Worm (Caenorhabditis elegans) whole organism, L4 larva: ENCODE measurements around the gene sftd-3.

Source experiments
- F37D6.2 ChIP-seq: sonication (generic microtip); optimal IDR thresholded peaks from 2 replicates; lab custom pipeline; 2016; ENCODE audit warnings: mild to moderate bottlenecking, missing genetic modification characterization, missing compliant biosample characterization
- Y105C5A.15 ChIP-seq: fragments of 200-800 bp; sonication (Bioruptor generic); IDR thresholded peaks from 2 replicates; pipeline ENCODE4 v1.3.6; 2022; ENCODE audit warnings: missing genetic modification characterization, missing compliant biosample characterization
- aha-1 ChIP-seq: fragments of 150-350 bp; peaks from one replicate; lab custom pipeline; 2014; ENCODE audit warnings: missing biosample characterization, missing genetic modification characterization
- ceh-44 ChIP-seq: fragments of 200-800 bp; sonication (Bioruptor generic); IDR thresholded peaks from 2 replicates; pipeline ENCODE4 v1.3.6; 2022; ENCODE audit warnings: missing genetic modification reagents, missing genetic modification characterization, missing compliant biosample characterization
- ceh-62 ChIP-seq: sonication (generic microtip); optimal IDR thresholded peaks from 2 replicates; lab custom pipeline; 2017; ENCODE audit warnings: missing biosample characterization, missing genetic modification characterization
- ces-1 ChIP-seq: fragments of 150-350 bp; sonication (generic microtip); optimal IDR thresholded peaks from 4 replicates; lab custom pipeline; 2014; ENCODE audit warnings: missing biosample characterization, missing genetic modification reagents, missing genetic modification characterization
- ctbp-1 ChIP-seq: fragments of 200-800 bp; sonication (Bioruptor generic); IDR thresholded peaks from 2 replicates; pipeline ENCODE4 v1.3.6; 2022; ENCODE audit warnings: missing genetic modification reagents, missing genetic modification characterization, missing compliant biosample characterization
- daf-16 ChIP-seq, 3 experiments: sonication (generic microtip); optimal IDR thresholded peaks; 2 replicates each; lab custom pipeline; 2016 to 2017; ENCODE audit warnings: missing genetic modification characterization in 3 of 3, missing genetic modification reagents in 3 of 3, mild to moderate bottlenecking in 2 of 3, missing compliant biosample characterization in 2 of 3, missing biosample characterization in 1 of 3, moderate library complexity in 1 of 3
- daf-19 ChIP-seq: fragments of 200-800 bp; sonication (Bioruptor generic); conservative IDR thresholded peaks from 2 replicates; pipeline ENCODE4 v1.3.6; 2022; ENCODE audit warnings: missing genetic modification characterization, missing compliant biosample characterization
- daf-8 ChIP-seq: fragments of 200-800 bp; sonication (Bioruptor generic); IDR thresholded peaks from 2 replicates; pipeline ENCODE4 v1.3.6; 2022; ENCODE audit warnings: missing genetic modification characterization, missing compliant biosample characterization
- dmd-9 ChIP-seq: fragments of 200-800 bp; sonication (Bioruptor generic); IDR thresholded peaks from 2 replicates; pipeline ENCODE4 v1.3.6; 2022; ENCODE audit warnings: missing genetic modification reagents, missing genetic modification characterization, missing compliant biosample characterization
- dpl-1 ChIP-seq: fragments of 150-350 bp; optimal IDR thresholded peaks from 2 replicates; lab custom pipeline; 2014; ENCODE audit warnings: missing biosample characterization, missing genetic modification reagents, missing genetic modification characterization
- egl-27 ChIP-seq: sonication (generic microtip); optimal IDR thresholded peaks from 3 replicates; lab custom pipeline; 2017; ENCODE audit warnings: missing biosample characterization, missing genetic modification reagents, missing genetic modification characterization
- egl-43 ChIP-seq: fragments of 200-800 bp; sonication (Bioruptor generic); IDR thresholded peaks from 2 replicates; pipeline ENCODE4 v1.3.6; 2022; ENCODE audit warnings: missing genetic modification reagents, missing genetic modification characterization, missing compliant biosample characterization
- fkh-10 ChIP-seq: fragments of 150-350 bp; optimal IDR thresholded peaks from 2 replicates; lab custom pipeline; 2014; ENCODE audit warnings: missing biosample characterization, missing genetic modification reagents, missing genetic modification characterization
- gei-8 ChIP-seq: fragments of 200-800 bp; sonication (Bioruptor generic); optimal IDR thresholded peaks from 2 replicates; lab custom pipeline; 2018; ENCODE audit warnings: mild to moderate bottlenecking, missing genetic modification characterization, missing compliant biosample characterization
- hif-1 ChIP-seq, 2 experiments: sonication (generic microtip); optimal IDR thresholded peaks; 2 replicates each; lab custom pipeline; 2016 to 2017; ENCODE audit warnings: missing compliant biosample characterization in 2 of 2, missing genetic modification characterization in 2 of 2, missing genetic modification reagents in 2 of 2, missing genotype in 2 of 2, mild to moderate bottlenecking in 1 of 2
- hlh-11 ChIP-seq: fragments of 200-800 bp; sonication (Bioruptor generic); optimal IDR thresholded peaks from 2 replicates; lab custom pipeline; 2018; ENCODE audit warnings: mild to moderate bottlenecking, missing genetic modification characterization, missing compliant biosample characterization
- hmg-1.1 ChIP-seq: fragments of 200-800 bp; sonication (Bioruptor generic); IDR thresholded peaks from 2 replicates; pipeline ENCODE4 v1.3.6; 2022; ENCODE audit warnings: missing genetic modification reagents, missing genetic modification characterization, missing compliant biosample characterization
- lim-7 ChIP-seq: fragments of 200-800 bp; sonication (Bioruptor generic); IDR thresholded peaks from 2 replicates; pipeline ENCODE4 v1.3.6; 2022; ENCODE audit warnings: missing genetic modification characterization, missing compliant biosample characterization
- lin-15B ChIP-seq: fragments of 150-350 bp; sonication (generic microtip); optimal IDR thresholded peaks from 3 replicates; lab custom pipeline; 2014; ENCODE audit warnings: missing biosample characterization, missing genetic modification characterization
- lin-29 ChIP-seq: fragments of 200-800 bp; sonication (Bioruptor generic); IDR thresholded peaks from 2 replicates; pipeline ENCODE4 v1.3.6; 2022; ENCODE audit warnings: missing genetic modification reagents, missing genetic modification characterization, missing compliant biosample characterization
- lin-39 ChIP-seq: fragments of 150-350 bp; optimal IDR thresholded peaks from 2 replicates; lab custom pipeline; 2014; ENCODE audit warnings: missing biosample characterization, missing genetic modification reagents, missing genetic modification characterization
- lir-3 ChIP-seq: sonication (generic microtip); optimal IDR thresholded peaks from 2 replicates; lab custom pipeline; 2016; ENCODE audit warnings: mild to moderate bottlenecking, missing genetic modification characterization, missing compliant biosample characterization
- madf-5 ChIP-seq, 2 experiments: fragments of 200-800 bp; sonication (Bioruptor generic); IDR thresholded peaks; 2 replicates each; pipeline ENCODE4 v1.3.6; 2022; ENCODE audit warnings: missing compliant biosample characterization in 2 of 2, missing genetic modification characterization in 2 of 2
- mes-2 ChIP-seq: sonication (generic microtip); optimal IDR thresholded peaks from 2 replicates; lab custom pipeline; 2016; ENCODE audit warnings: missing genotype, mild to moderate bottlenecking, missing genetic modification characterization, missing compliant biosample characterization; ENCODE audit not compliant: poor library complexity, severe bottlenecking
- mxl-2 ChIP-seq: fragments of 200-800 bp; sonication (Bioruptor generic); conservative IDR thresholded peaks from 2 replicates; pipeline ENCODE4 v1.3.6; 2022; ENCODE audit warnings: missing genetic modification reagents, missing genetic modification characterization, missing compliant biosample characterization
- nhr-11 ChIP-seq: fragments of 150-350 bp; optimal IDR thresholded peaks from 2 replicates; lab custom pipeline; 2014; ENCODE audit warnings: missing biosample characterization, missing genetic modification characterization
- nhr-111 ChIP-seq: fragments of 200-800 bp; sonication (Bioruptor generic); optimal IDR thresholded peaks from 2 replicates; lab custom pipeline; 2018; ENCODE audit warnings: mild to moderate bottlenecking, missing genetic modification characterization, missing compliant biosample characterization
- nhr-237 ChIP-seq: sonication (generic microtip); optimal IDR thresholded peaks from 2 replicates; lab custom pipeline; 2017; ENCODE audit warnings: missing biosample characterization, missing genetic modification characterization
- nhr-28 ChIP-seq: fragments of 150-350 bp; optimal IDR thresholded peaks from 2 replicates; lab custom pipeline; 2014; ENCODE audit warnings: missing biosample characterization, missing genetic modification characterization
- nhr-77 ChIP-seq: fragments of 150-350 bp; optimal IDR thresholded peaks from 2 replicates; lab custom pipeline; 2014; ENCODE audit warnings: missing biosample characterization, missing genetic modification characterization
- pqm-1 ChIP-seq: sonication (generic microtip); optimal IDR thresholded peaks from 2 replicates; lab custom pipeline; 2017; ENCODE audit warnings: missing biosample characterization, missing genetic modification characterization
- snpc-1.2 ChIP-seq: fragments of 200-800 bp; sonication (Bioruptor generic); IDR thresholded peaks from 2 replicates; pipeline ENCODE4 v1.3.6; 2022; ENCODE audit warnings: missing genetic modification reagents, missing genetic modification characterization, missing compliant biosample characterization
- tra-1 ChIP-seq: fragments of 200-800 bp; sonication (Bioruptor generic); IDR thresholded peaks from 2 replicates; pipeline ENCODE4 v1.3.6; 2022; ENCODE audit warnings: missing genetic modification reagents, missing genetic modification characterization, missing compliant biosample characterization
- unc-130 ChIP-seq: sonication (generic microtip); optimal IDR thresholded peaks from 2 replicates; lab custom pipeline; 2016; ENCODE audit warnings: missing genetic modification reagents, missing genetic modification characterization, missing compliant biosample characterization
- zag-1 ChIP-seq: fragments of 150-350 bp; optimal IDR thresholded peaks from 2 replicates; lab custom pipeline; 2014; ENCODE audit warnings: missing biosample characterization, missing genetic modification characterization

The sftd-3 gene

DNA sequence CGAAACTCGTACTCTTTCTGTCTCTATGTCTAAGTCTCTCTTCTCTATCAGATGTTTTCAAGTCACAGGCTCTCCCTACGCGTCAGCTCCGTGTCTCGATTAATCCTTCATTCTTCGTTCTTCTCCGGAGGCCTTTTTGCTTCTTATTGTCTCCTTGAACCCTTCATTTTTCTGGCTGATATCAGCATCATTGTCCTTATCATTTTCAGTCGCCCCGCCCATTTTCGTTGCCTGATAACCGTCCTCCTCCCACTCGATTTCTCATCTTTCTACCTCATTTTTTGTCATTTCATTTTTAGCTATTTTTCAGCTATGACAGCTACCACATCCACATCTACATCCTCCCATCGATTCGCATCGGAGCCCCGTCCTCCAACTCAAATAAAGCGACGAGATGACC lies 41.8 kb downstream of the sftd-3 start, which contains the start of gene B0457.6 (continued):
- TF ChIP-seq gei-8 (GFP tag; lab: Kevin White, UChicago) (no peak), snpc-1.2 (GFP tag; lab: Robert Waterston, UW) (no peak), ceh-62 (tag; lab: Kevin White, UChicago) (no peak), madf-5 (GFP tag; IDR thresholded peaks at IDR 0.05; lab: Robert Waterston, UW) (no peak), hlh-11 (tag; lab: Kevin White, UChicago) (peak; percentile 48), lin-39 (tag; lab: Kevin White, UChicago) (no peak), daf-8 (GFP tag; lab: Robert Waterston, UW) (no peak)
- TF ChIP-seq, all 104 proteins: peak for 8

DNA sequence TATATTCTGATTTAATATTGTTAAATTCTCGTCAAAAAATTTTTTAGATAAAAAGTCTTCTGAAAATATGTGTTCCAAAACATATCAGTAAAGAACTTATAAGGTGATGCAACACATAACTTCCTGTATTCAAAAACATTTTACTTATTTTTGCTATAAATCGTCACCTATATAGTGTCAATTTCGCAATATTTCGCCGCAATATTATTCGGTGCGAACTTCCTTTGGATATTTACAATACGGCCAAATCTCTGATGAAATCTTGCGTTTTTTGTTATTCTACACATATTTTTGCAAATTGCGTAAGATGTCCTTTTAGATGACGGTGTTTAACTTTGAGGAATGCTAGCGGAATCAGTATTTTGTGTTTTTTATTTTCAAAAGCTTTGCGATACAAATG lies 42.5 kb downstream of the sftd-3 start:
- peak; percentile 89 for TF ChIP-seq aha-1 (tag; lab: Kevin White, UChicago)
- TF ChIP-seq dpl-1 (GFP tag; lab: Kevin White, UChicago) = no peak

DNA sequence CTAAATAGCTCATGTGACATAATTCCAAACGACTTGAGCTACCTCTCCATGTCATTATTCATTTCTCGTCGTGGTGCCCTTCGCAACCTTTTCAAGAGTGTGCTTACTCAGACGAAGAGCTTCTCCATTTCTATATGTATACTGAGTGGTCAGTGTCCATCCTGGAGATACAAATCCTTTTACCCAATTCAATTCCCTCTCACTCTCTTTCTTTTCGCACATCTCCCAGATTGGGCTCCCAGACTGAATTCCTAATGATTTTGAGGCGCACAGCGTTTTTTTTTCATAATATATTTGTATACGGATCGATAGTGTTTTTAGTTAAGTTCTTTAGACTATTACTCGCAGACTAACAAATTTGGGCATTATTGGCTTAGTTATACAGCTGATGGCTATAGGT lies 43.0 kb downstream of the sftd-3 start:
- no peak for TF ChIP-seq fkh-10 (GFP tag; lab: Kevin White, UChicago)
- TF ChIP-seq unc-130 = no peak
- peak; percentile 3 for TF ChIP-seq ces-1 (GFP tag; lab: Kevin White, UChicago)

DNA sequence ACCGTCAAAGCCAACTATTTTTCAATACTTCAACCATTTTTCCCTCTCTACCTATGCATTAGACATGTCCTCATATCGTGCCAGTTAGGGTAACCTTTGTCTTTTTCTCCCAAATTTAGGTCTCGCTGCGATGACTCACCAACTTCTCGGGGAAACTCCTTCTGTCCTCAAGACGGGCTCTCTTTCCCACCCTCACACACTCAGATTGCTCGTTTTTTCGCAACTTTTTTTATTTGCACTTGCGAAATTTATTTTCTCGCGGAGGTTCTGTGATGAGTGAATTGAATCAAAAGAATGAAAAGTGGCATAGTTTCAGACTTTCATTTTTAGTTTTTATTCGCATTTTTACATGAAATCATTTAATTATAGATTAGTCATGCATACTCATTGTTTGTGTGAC lies 43.6 kb downstream of the sftd-3 start:
- no peak for TF ChIP-seq mes-2 (tag; lab: Kevin White, UChicago)
- no peak for TF ChIP-seq lin-39 (tag; lab: Kevin White, UChicago)
- TF ChIP-seq tra-1 (GFP tag; lab: Robert Waterston, UW) = no peak
- TF ChIP-seq nhr-11 (tag; lab: Kevin White, UChicago) = no peak
- TF ChIP-seq ctbp-1 = no peak
- no peak for TF ChIP-seq lim-7 (GFP tag; lab: Robert Waterston, UW)
- no peak for TF ChIP-seq hif-1 (tag; optimal IDR thresholded peaks at IDR 0.05; lab: Kevin White, UChicago)
- TF ChIP-seq lin-15B = no peak
- no peak for TF ChIP-seq zag-1 (tag; lab: Kevin White, UChicago)
- TF ChIP-seq nhr-28 (tag; lab: Kevin White, UChicago) = no peak
- no peak for TF ChIP-seq egl-43
- TF ChIP-seq daf-19 (GFP tag; lab: Robert Waterston, UW) = no peak
- TF ChIP-seq hmg-1.1 = no peak
- TF ChIP-seq nhr-111 (GFP tag; lab: Kevin White, UChicago) = no peak
- TF ChIP-seq lin-29 (GFP tag; lab: Robert Waterston, UW) = no peak
- no peak for TF ChIP-seq ceh-44
- TF ChIP-seq fkh-10 (GFP tag; lab: Kevin White, UChicago) = no peak
- no peak for TF ChIP-seq nhr-237

DNA sequence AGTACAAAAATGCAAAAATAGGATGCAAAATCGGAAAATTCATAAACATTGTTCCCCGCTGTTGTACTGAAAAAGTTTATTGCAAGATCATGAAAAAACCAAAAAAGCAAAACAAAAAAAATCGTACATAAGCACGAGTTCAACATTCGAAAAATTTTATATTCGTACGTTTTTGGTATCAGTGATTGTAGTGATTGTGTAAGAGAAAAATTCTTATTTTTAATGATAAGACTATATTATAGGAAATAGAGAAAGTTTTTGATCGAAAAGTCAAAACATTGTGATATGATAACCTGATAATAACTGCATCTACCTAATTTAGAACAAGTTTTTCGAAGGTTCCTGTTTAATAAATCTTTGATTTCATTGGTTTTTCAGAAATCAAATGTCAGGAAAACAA lies 46.6 kb downstream of the sftd-3 start:
- TF ChIP-seq Y105C5A.15 (GFP tag; lab: Robert Waterston, UW) (no peak), pqm-1 (tag; lab: Kevin White, UChicago) (peak; percentile 6), egl-27 (tag; lab: Kevin White, UChicago) (no peak), F37D6.2 (tag; lab: Kevin White, UChicago) (no peak), lir-3 (tag; lab: Kevin White, UChicago) (no peak), daf-16 (GFP tag; optimal IDR thresholded peaks at IDR 0.05; lab: Kevin White, UChicago) (no peak), daf-16 (tag; optimal IDR thresholded peaks at IDR 0.05; lab: Kevin White, UChicago) (peak; percentile 54), mxl-2 (GFP tag; lab: Robert Waterston, UW) (no peak), nhr-111 (GFP tag; lab: Kevin White, UChicago) (no peak), dmd-9 (no peak), nhr-77 (peak; percentile 19), nhr-28 (tag; lab: Kevin White, UChicago) (peak; percentile 65)
